Worm (Caenorhabditis elegans): ENCODE data around the gene T24E12.11.

T24E12.11 gene

DNA sequence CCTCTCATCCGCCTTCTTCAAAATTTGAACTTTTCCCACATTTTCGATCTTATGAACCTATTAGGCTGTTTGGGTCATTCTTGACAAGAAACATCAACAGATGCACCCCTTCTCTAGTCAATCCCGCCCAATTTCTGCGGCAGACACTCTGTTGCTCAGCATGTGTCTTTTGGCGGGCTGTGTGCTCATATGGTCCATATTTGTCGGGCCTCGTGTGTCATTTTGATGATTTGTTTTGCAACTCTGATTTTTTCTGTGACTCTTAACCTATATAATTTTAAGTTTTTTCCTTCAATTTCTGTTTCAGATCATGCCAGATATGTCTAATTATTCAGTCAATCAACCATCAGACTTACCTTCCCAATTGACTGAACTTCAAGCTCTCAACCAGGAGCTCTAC is 7.8 kb upstream of the T24E12.11 start, which contains the start of gene T24E12.13:
Gene T24E12.13 (plus strand): TSS at position 301 of the 400 bp plus-strand sequence.
- TF ChIP-seq ceh-13 (GFP tag; optimal IDR thresholded peaks at IDR 0.05) (no peak), scrt-1 (GFP tag; IDR thresholded peaks at IDR 0.05) (no peak), B0310.2 (tag; optimal IDR thresholded peaks at IDR 0.05) (no peak), pes-1 (GFP tag; IDR thresholded peaks at IDR 0.05) (no peak), ceh-36 (tag; optimal IDR thresholded peaks at IDR 0.05) (no peak), F13C5.2 (tag; optimal IDR thresholded peaks at IDR 0.05) (no peak)

DNA sequence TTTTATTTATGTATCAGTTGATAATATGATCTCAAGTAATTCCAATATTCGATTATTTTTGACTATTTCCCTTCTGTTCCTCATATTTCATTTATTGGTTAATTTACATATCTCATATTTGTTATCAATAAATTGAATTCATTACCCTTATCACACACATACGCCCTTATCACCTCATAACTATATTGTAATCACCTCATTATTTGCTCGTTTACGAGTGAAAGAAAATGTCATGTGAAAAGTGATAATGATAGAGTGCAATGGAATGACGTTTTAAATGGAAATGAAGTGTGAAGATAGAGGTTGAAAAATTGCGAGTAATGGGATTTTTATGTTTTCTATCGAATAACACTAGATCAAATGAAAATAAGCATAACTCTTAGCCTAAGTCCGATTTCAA is 7.2 kb upstream of the T24E12.11 start:
- TF ChIP-seq tra-4 (tag; optimal IDR thresholded peaks at IDR 0.05): no peak
- TF ChIP-seq pes-1 (GFP tag; IDR thresholded peaks at IDR 0.05): no peak
- no peak for TF ChIP-seq ama-1 (optimal IDR thresholded peaks at IDR 0.05)
- no peak for TF ChIP-seq sea-1 (GFP tag; conservative IDR thresholded peaks at IDR 0.05)
- no peak for TF ChIP-seq hmg-4 (GFP tag; optimal IDR thresholded peaks at IDR 0.05)
- no peak for TF ChIP-seq ceh-36 (tag; optimal IDR thresholded peaks at IDR 0.05)
- TF ChIP-seq tbx-11 (GFP tag; IDR thresholded peaks at IDR 0.05): no peak
- TF ChIP-seq scrt-1 (GFP tag; IDR thresholded peaks at IDR 0.05): no peak
- no peak for TF ChIP-seq F13C5.2 (tag; optimal IDR thresholded peaks at IDR 0.05)

DNA sequence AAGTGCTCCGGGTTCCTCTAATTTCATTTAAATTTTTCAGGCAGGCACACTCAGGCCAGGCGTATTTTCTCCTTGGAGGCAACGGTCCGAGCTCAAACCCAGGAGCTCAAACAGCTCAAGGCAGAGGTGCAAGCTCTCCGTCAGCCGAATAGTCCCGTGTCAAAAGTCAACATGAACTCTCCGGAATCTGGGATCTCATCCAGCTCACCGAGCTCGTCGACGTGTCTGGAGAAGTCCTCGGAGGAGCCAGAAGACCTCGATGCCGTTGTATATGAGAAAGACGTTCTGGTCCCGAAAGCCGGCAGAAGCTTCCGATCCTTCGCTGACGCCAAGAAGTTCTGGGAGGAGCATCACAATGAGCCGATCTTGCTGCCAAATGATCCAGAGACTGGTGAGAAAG is 6.4 kb upstream of the T24E12.11 start:
- TF ChIP-seq aly-1 (tag; optimal IDR thresholded peaks at IDR 0.05) (no peak), sea-1 (GFP tag; conservative IDR thresholded peaks at IDR 0.05) (no peak), tra-4 (tag; optimal IDR thresholded peaks at IDR 0.05) (no peak), hmbx-1 (tag; optimal IDR thresholded peaks at IDR 0.05) (no peak), B0310.2 (tag; optimal IDR thresholded peaks at IDR 0.05) (no peak), hnd-1 (tag; optimal IDR thresholded peaks at IDR 0.05) (no peak), flt-1 (GFP tag; IDR thresholded peaks at IDR 0.05) (no peak), ceh-13 (GFP tag; optimal IDR thresholded peaks at IDR 0.05) (no peak), hmg-4 (GFP tag; optimal IDR thresholded peaks at IDR 0.05) (no peak), ama-1 (optimal IDR thresholded peaks at IDR 0.05) (no peak), ceh-36 (tag; optimal IDR thresholded peaks at IDR 0.05) (no peak), tbx-37 (GFP tag; conservative IDR thresholded peaks at IDR 0.05) (no peak), F13C5.2 (tag; optimal IDR thresholded peaks at IDR 0.05) (no peak), pes-1 (GFP tag; IDR thresholded peaks at IDR 0.05) (no peak), scrt-1 (GFP tag; IDR thresholded peaks at IDR 0.05) (no peak), tbx-11 (GFP tag; IDR thresholded peaks at IDR 0.05) (no peak)

DNA sequence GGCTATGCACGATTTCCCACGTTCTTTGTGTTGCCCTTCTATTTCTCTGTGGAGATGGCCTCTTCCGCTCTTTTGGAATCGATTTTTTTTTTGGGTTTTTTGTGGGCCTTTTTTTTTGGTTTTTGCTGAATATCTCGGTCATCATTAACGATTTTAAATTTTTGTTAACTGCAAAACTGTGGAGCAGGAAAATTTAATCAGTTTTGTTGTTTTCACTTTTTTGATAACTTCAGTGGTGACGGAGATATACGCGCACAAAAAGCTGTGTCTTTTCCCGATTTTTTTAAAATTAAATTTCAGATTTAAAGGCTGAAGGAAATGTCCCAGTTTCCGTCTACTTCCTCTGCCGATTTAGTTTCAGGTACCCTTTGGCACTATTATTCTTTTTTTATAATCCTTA is 5.9 kb upstream of the T24E12.11 start, which contains the start of gene T24E12.1:
Gene T24E12.1 (plus strand): TSS at position 301 of the 400 bp plus-strand sequence.
- TF ChIP-seq ceh-13 (GFP tag; optimal IDR thresholded peaks at IDR 0.05) (no peak), tbx-11 (GFP tag; IDR thresholded peaks at IDR 0.05) (no peak), scrt-1 (GFP tag; IDR thresholded peaks at IDR 0.05) (no peak), B0310.2 (tag; optimal IDR thresholded peaks at IDR 0.05) (no peak), F13C5.2 (tag; optimal IDR thresholded peaks at IDR 0.05) (no peak), pes-1 (GFP tag; IDR thresholded peaks at IDR 0.05) (no peak), tra-4 (tag; optimal IDR thresholded peaks at IDR 0.05) (no peak), hnd-1 (tag; optimal IDR thresholded peaks at IDR 0.05) (no peak), hmg-4 (GFP tag; optimal IDR thresholded peaks at IDR 0.05) (no peak)

DNA sequence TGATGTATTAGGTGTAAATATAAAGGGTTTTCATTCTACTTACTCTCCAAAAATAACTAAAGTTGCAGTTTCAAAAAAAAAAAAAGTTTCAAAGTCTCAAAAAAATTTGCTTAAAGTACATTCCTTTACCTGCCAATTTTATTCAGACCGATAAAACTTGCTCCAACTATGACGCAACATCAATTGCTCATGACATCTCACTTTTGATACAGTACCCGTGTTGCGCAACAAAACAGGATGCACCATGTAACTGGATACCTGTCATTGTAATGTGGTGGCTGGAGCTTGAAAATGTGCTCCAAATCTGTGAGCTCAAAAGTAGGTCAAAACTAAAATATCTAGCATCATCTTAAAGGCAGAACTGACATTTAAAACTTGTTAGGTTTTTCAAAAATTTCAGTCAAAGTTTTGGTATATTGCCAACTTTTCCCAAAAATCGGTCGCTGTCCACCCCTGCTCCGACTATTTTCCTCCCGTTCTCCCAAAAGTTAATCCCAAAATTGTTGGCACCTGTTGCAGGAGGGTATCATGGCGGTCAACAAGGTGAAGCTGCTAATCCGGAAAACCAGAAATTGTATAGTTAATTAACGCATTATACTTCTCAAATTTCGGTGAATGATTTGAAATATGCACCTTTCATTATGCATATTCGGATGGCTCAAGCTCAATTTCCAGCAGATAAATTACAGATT is 3.1 kb upstream of the T24E12.11 start, which contains the start of gene T24E12.2:
Gene T24E12.2 (plus strand): TSS at position 642 of the 692 bp plus-strand sequence.
- no peak for TF ChIP-seq F13C5.2 (tag; optimal IDR thresholded peaks at IDR 0.05)
- TF ChIP-seq tbx-37 (GFP tag; conservative IDR thresholded peaks at IDR 0.05): no peak
- no peak for TF ChIP-seq scrt-1 (GFP tag; IDR thresholded peaks at IDR 0.05)
- TF ChIP-seq flt-1 (GFP tag; IDR thresholded peaks at IDR 0.05): no peak
- no peak for TF ChIP-seq tbx-11 (GFP tag; IDR thresholded peaks at IDR 0.05)
- no peak for TF ChIP-seq ama-1 (optimal IDR thresholded peaks at IDR 0.05)
- TF ChIP-seq tra-4 (tag; optimal IDR thresholded peaks at IDR 0.05): no peak
- TF ChIP-seq pes-1 (GFP tag; IDR thresholded peaks at IDR 0.05): no peak
- TF ChIP-seq hmbx-1 (tag; optimal IDR thresholded peaks at IDR 0.05): no peak
- no peak for TF ChIP-seq B0310.2 (tag; optimal IDR thresholded peaks at IDR 0.05)
- no peak for TF ChIP-seq hnd-1 (tag; optimal IDR thresholded peaks at IDR 0.05)
- no peak for TF ChIP-seq ceh-36 (tag; optimal IDR thresholded peaks at IDR 0.05)
- no peak for TF ChIP-seq sea-1 (GFP tag; conservative IDR thresholded peaks at IDR 0.05)
- TF ChIP-seq ceh-13 (GFP tag; optimal IDR thresholded peaks at IDR 0.05): no peak
- TF ChIP-seq ets-7 (tag; optimal IDR thresholded peaks at IDR 0.05): no peak
- no peak for TF ChIP-seq hmg-4 (GFP tag; optimal IDR thresholded peaks at IDR 0.05)
- no peak for TF ChIP-seq aly-1 (tag; optimal IDR thresholded peaks at IDR 0.05)

DNA sequence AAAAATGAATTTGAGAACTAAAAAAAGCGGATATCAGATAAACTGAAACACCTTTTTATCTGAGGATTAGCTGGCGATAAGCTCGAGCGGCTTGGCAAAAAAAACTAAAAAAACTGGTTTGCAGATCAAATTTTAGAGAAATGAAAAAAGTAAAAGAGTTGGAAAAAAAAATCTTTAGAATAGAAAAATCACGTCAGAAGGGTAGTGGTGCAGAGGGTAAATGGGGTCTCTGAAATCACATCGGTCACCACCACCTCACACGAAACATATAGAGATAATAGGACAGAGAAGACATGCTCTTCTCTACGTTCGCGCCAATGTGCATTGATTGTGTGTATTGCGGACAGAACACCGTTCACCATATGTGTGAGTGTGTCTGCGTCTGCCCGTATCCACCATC is 1.9 kb upstream of the T24E12.11 start:
- TF ChIP-seq ama-1 (optimal IDR thresholded peaks at IDR 0.05): no peak
- TF ChIP-seq sea-1 (GFP tag; conservative IDR thresholded peaks at IDR 0.05): no peak
- no peak for TF ChIP-seq tbx-37 (GFP tag; conservative IDR thresholded peaks at IDR 0.05)
- TF ChIP-seq hmbx-1 (tag; optimal IDR thresholded peaks at IDR 0.05): no peak
- TF ChIP-seq F13C5.2 (tag; optimal IDR thresholded peaks at IDR 0.05): no peak
- TF ChIP-seq pes-1 (GFP tag; IDR thresholded peaks at IDR 0.05): no peak
- no peak for TF ChIP-seq ceh-36 (tag; optimal IDR thresholded peaks at IDR 0.05)
- no peak for TF ChIP-seq scrt-1 (GFP tag; IDR thresholded peaks at IDR 0.05)
- no peak for TF ChIP-seq ets-7 (tag; optimal IDR thresholded peaks at IDR 0.05)
- TF ChIP-seq aly-1 (tag; optimal IDR thresholded peaks at IDR 0.05): no peak
- TF ChIP-seq tbx-11 (GFP tag; IDR thresholded peaks at IDR 0.05): no peak

DNA sequence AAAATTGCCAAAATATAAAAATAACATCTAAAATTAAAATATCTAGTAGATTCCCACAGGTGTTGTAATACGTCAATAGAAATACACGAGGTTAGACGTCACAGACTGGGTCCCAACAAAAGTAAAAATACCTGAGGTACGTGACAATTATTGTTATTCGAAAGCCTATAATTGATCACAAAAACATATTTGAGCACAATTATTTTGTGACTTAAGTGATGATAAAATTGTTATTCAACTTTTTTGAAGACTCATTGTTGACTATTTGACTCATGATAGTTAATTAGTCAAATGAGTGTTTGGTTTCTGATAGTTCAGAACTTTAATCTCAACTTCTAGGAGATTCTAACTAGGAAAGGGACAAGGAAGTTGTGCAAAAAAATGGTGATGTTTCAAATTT is 1.6 kb downstream of the T24E12.11 start:
- TF ChIP-seq scrt-1 (GFP tag; IDR thresholded peaks at IDR 0.05) (no peak), sea-1 (GFP tag; conservative IDR thresholded peaks at IDR 0.05) (no peak)

DNA sequence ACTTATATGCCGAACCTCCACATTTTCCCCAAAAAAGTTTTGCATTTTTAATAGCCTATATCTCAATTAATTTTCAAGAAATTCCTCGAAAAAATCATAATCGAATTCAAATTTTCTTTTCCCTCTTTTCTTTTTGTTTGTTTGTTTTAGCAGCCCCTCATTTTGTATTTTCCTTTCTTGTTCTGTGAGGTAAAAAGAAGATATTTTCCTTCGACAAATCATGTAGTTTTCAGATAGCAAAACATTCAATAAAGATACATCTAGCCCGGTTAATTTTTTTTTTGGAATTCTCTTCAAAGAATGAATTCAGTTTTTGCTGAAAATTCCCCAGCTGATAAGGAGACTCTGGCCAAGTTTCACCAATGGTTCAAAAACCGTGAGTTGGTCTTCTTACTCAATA is 3.6 kb downstream of the T24E12.11 start, which contains the start of gene T24E12.3:
Gene T24E12.3 (plus strand): TSS at position 301 of the 400 bp plus-strand sequence.
- TF ChIP-seq sea-1 (GFP tag; conservative IDR thresholded peaks at IDR 0.05) (no peak), B0310.2 (tag; optimal IDR thresholded peaks at IDR 0.05) (no peak), ceh-36 (tag; optimal IDR thresholded peaks at IDR 0.05) (no peak), pes-1 (GFP tag; IDR thresholded peaks at IDR 0.05) (no peak), hmbx-1 (tag; optimal IDR thresholded peaks at IDR 0.05) (no peak), flt-1 (GFP tag; IDR thresholded peaks at IDR 0.05) (no peak), tbx-37 (GFP tag; conservative IDR thresholded peaks at IDR 0.05) (no peak), scrt-1 (GFP tag; IDR thresholded peaks at IDR 0.05) (no peak), ceh-13 (GFP tag; optimal IDR thresholded peaks at IDR 0.05) (no peak), hmg-4 (GFP tag; optimal IDR thresholded peaks at IDR 0.05) (no peak), aly-1 (tag; optimal IDR thresholded peaks at IDR 0.05) (no peak), ets-7 (tag; optimal IDR thresholded peaks at IDR 0.05) (no peak), ama-1 (optimal IDR thresholded peaks at IDR 0.05) (no peak), tbx-11 (GFP tag; IDR thresholded peaks at IDR 0.05) (no peak), F13C5.2 (tag; optimal IDR thresholded peaks at IDR 0.05) (no peak), tra-4 (tag; optimal IDR thresholded peaks at IDR 0.05) (no peak), hnd-1 (tag; optimal IDR thresholded peaks at IDR 0.05) (no peak)
